Worm (Caenorhabditis elegans) whole organism, L2 larva: ENCODE data around the gene clc-32.

Experiments
- C34F6.9 ChIP-seq: fragments of 150-350 bp; optimal IDR thresholded peaks from 2 replicates; lab custom pipeline; 2014; ENCODE audit warnings: missing biosample characterization, missing genetic modification characterization
- Y55F3AM.14 ChIP-seq: fragments of 200-800 bp; sonication (Bioruptor generic); optimal IDR thresholded peaks from 2 replicates; lab custom pipeline; 2018; ENCODE audit warnings: mild to moderate bottlenecking, missing genetic modification characterization, missing compliant biosample characterization
- ZK546.5 ChIP-seq: sonication (generic microtip); optimal IDR thresholded peaks from 2 replicates; lab custom pipeline; 2017; ENCODE audit warnings: missing biosample characterization, missing genetic modification characterization
- blmp-1 ChIP-seq: sonication (generic microtip); optimal IDR thresholded peaks from 2 replicates; lab custom pipeline; 2017; ENCODE audit warnings: missing genetic modification characterization, mild to moderate bottlenecking, missing compliant biosample characterization, antibody characterized with exemption, moderate library complexity; ENCODE audit not compliant: insufficient read depth
- ceh-16 ChIP-seq: fragments of 150-350 bp; optimal IDR thresholded peaks from 2 replicates; lab custom pipeline; 2014; ENCODE audit warnings: missing biosample characterization, missing genetic modification characterization
- dmd-4 ChIP-seq: sonication (generic microtip); optimal IDR thresholded peaks from 2 replicates; lab custom pipeline; 2017; ENCODE audit warnings: missing biosample characterization, missing genetic modification characterization
- egl-27 ChIP-seq: sonication (generic microtip); optimal IDR thresholded peaks from 3 replicates; lab custom pipeline; 2017; ENCODE audit warnings: missing biosample characterization, missing genetic modification reagents, missing genetic modification characterization
- elt-1 ChIP-seq: fragments of 150-350 bp; optimal IDR thresholded peaks from 2 replicates; lab custom pipeline; 2014; ENCODE audit warnings: missing biosample characterization, missing genetic modification characterization
- elt-3 ChIP-seq: sonication (generic microtip); optimal IDR thresholded peaks from 2 replicates; lab custom pipeline; 2017; ENCODE audit warnings: missing biosample characterization, missing genetic modification characterization
- fos-1 ChIP-seq: fragments of 150-350 bp; optimal IDR thresholded peaks from 2 replicates; lab custom pipeline; 2014; ENCODE audit warnings: missing biosample characterization, missing genetic modification characterization
- gmeb-1 ChIP-seq: fragments of 150-350 bp; optimal IDR thresholded peaks from 2 replicates; lab custom pipeline; 2014; ENCODE audit warnings: missing biosample characterization, missing genetic modification characterization
- lin-11 ChIP-seq: fragments of 150-350 bp; sonication (generic microtip); optimal IDR thresholded peaks from 2 replicates; lab custom pipeline; 2014; ENCODE audit warnings: missing biosample characterization, missing genetic modification characterization, inconsistent platforms, mixed read lengths
- lsy-2 ChIP-seq, 2 experiments: fragments of 150-350 bp in 1 of 2; sonication (generic microtip) in 1 of 2; optimal IDR thresholded peaks; 2 replicates each; lab custom pipeline; 2014 to 2017; ENCODE audit warnings: missing biosample characterization in 2 of 2, missing genetic modification characterization in 2 of 2
- mab-5 ChIP-seq: fragments of 150-350 bp; optimal IDR thresholded peaks from 2 replicates; lab custom pipeline; 2014; ENCODE audit warnings: missing biosample characterization, missing genetic modification characterization
- mbf-1 ChIP-seq: sonication (generic microtip); optimal IDR thresholded peaks from 2 replicates; lab custom pipeline; 2017; ENCODE audit warnings: missing biosample characterization, missing genetic modification characterization
- mdl-1 ChIP-seq, 2 experiments: fragments of 150-350 bp in 1 of 2; sonication (generic microtip) in 1 of 2; optimal IDR thresholded peaks; 2 replicates each; lab custom pipeline; 2017; ENCODE audit warnings: missing biosample characterization in 2 of 2, missing genetic modification characterization in 2 of 2
- nhr-10 ChIP-seq: sonication (generic microtip); optimal IDR thresholded peaks from 2 replicates; lab custom pipeline; 2017; ENCODE audit warnings: missing biosample characterization, missing genetic modification characterization
- nhr-11 ChIP-seq: fragments of 150-350 bp; optimal IDR thresholded peaks from 2 replicates; lab custom pipeline; 2014; ENCODE audit warnings: missing biosample characterization, missing genetic modification characterization
- nhr-129 ChIP-seq: fragments of 150-350 bp; optimal IDR thresholded peaks from 2 replicates; lab custom pipeline; 2014; ENCODE audit warnings: missing biosample characterization, missing genetic modification characterization
- nhr-21 ChIP-seq: fragments of 150-350 bp; optimal IDR thresholded peaks from 2 replicates; lab custom pipeline; 2014; ENCODE audit warnings: missing biosample characterization, missing genetic modification characterization
- nhr-77 ChIP-seq: fragments of 150-350 bp; optimal IDR thresholded peaks from 2 replicates; lab custom pipeline; 2014; ENCODE audit warnings: missing biosample characterization, missing genetic modification characterization
- skn-1 ChIP-seq: sonication (generic microtip); optimal IDR thresholded peaks from 2 replicates; lab custom pipeline; 2017; ENCODE audit warnings: missing biosample characterization, missing genetic modification characterization
- sma-3 ChIP-seq: sonication (generic microtip); optimal IDR thresholded peaks from 2 replicates; lab custom pipeline; 2016; ENCODE audit warnings: missing genetic modification reagents, missing genetic modification characterization, missing compliant biosample characterization
- sma-9 ChIP-seq, 2 experiments: fragments of 150-350 bp in 1 of 2; sonication (generic microtip) in 1 of 2; optimal IDR thresholded peaks; 2 replicates each; lab custom pipeline; 2014 to 2016; ENCODE audit warnings: missing genetic modification characterization in 2 of 2, mild to moderate bottlenecking in 1 of 2, missing biosample characterization in 1 of 2, missing compliant biosample characterization in 1 of 2, missing genetic modification reagents in 1 of 2, moderate library complexity in 1 of 2
- snpc-4 ChIP-seq: fragments of 150-350 bp; optimal IDR thresholded peaks from 2 replicates; lab custom pipeline; 2014; ENCODE audit warnings: missing biosample characterization, missing genetic modification characterization
- unc-39 ChIP-seq: fragments of 150-350 bp; optimal IDR thresholded peaks from 2 replicates; lab custom pipeline; 2014; ENCODE audit warnings: missing biosample characterization, missing genetic modification characterization
- unc-55 ChIP-seq: fragments of 150-350 bp; sonication (generic microtip); optimal IDR thresholded peaks from 3 replicates; lab custom pipeline; 2014; ENCODE audit warnings: missing biosample characterization, missing genetic modification reagents, missing genetic modification characterization
- unc-62 ChIP-seq: fragments of 150-350 bp; optimal IDR thresholded peaks from 2 replicates; lab custom pipeline; 2014; ENCODE audit warnings: missing biosample characterization, missing genetic modification reagents, missing genetic modification characterization
- ztf-4 ChIP-seq: fragments of 150-350 bp; optimal IDR thresholded peaks from 2 replicates; lab custom pipeline; 2014; ENCODE audit warnings: missing biosample characterization, missing genetic modification characterization

clc-32 gene

ce11 chrV:16158391-16158790, 17.4 kb upstream of the clc-32 start, which contains the start of gene str-99:
Gene str-99, minus strand, starts transcription at chrV:16158491.
- no peak for TF ChIP-seq nhr-11
- TF ChIP-seq Y55F3AM.14 (GFP tag; lab: Kevin White, UChicago), result no peak
- no peak for TF ChIP-seq nhr-21 (tag; lab: Kevin White, UChicago)
- TF ChIP-seq ceh-16, result no peak
- TF ChIP-seq, all 48 proteins: peak for 0

- no peak for TF ChIP-seq nhr-11
- TF ChIP-seq, all 48 proteins: peak for 0
Observed at ce11 chrV:16155111-16155510, 14.1 kb upstream of the clc-32 start, which contains the start of gene str-97. Gene str-97, minus strand, starts transcription at chrV:16155211.

DNA sequence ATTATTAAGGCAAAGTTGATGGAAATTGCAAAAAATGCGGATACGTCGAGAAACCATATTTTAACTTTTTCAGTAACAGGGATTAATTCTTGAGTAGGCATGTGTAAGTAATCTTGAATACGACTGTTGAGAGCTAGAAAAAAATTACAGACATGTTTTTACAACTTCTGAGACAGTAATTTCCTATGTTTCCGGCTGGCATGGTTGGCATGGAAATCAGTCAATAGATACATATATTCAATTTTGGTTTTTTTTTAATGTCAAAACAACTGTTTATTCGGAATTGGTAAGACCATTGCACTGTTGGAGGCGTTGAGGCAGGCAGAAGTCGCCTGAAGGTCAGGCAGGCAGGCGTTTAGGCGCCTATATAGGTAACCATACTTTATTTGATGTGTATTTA, 12.4 kb upstream of the clc-32 start, which contains the start of gene str-254:
Gene str-254, minus strand, starts transcription at position 101 of the 400 bp plus-strand sequence.
- no peak for TF ChIP-seq gmeb-1
- no peak for TF ChIP-seq ZK546.5 (tag; lab: Kevin White, UChicago)
- no peak for TF ChIP-seq nhr-10
- no peak for TF ChIP-seq blmp-1 (tag; lab: Kevin White, UChicago)
- TF ChIP-seq Y55F3AM.14 (GFP tag; lab: Kevin White, UChicago), result no peak
- no peak for TF ChIP-seq mdl-1 (tag; optimal IDR thresholded peaks at IDR 0.05; lab: Kevin White, UChicago)
- no peak for TF ChIP-seq unc-55 (GFP tag; lab: Kevin White, UChicago)
- no peak for TF ChIP-seq dmd-4 (tag; lab: Kevin White, UChicago)
- no peak for TF ChIP-seq C34F6.9 (tag; lab: Kevin White, UChicago)
- TF ChIP-seq lsy-2 (tag; optimal IDR thresholded peaks at IDR 0.05; lab: Kevin White, UChicago), result no peak
- TF ChIP-seq ztf-4 (tag; lab: Kevin White, UChicago), result no peak
- TF ChIP-seq, all 48 proteins: peak for 0

- no peak for TF ChIP-seq nhr-11
- TF ChIP-seq snpc-4 (tag; lab: Kevin White, UChicago), result no peak
- no peak for TF ChIP-seq ztf-4 (tag; lab: Kevin White, UChicago)
- TF ChIP-seq lin-11 (tag; lab: Kevin White, UChicago), result no peak
- TF ChIP-seq unc-39 (tag; lab: Kevin White, UChicago), result no peak
- no peak for TF ChIP-seq egl-27 (tag; lab: Kevin White, UChicago)
- no peak for TF ChIP-seq nhr-129 (tag; lab: Kevin White, UChicago)
- no peak for TF ChIP-seq mbf-1 (tag; lab: Kevin White, UChicago)
- TF ChIP-seq fos-1 (tag; lab: Kevin White, UChicago), result no peak
- TF ChIP-seq ZK546.5 (tag; lab: Kevin White, UChicago), result no peak
- no peak for TF ChIP-seq elt-1 (tag; lab: Kevin White, UChicago)
Observed at ce11 chrV:16148805-16149204, 7.8 kb upstream of the clc-32 start, which contains the start of gene F10A3.4. Gene F10A3.4, plus strand, starts transcription at chrV:16149105.

DNA sequence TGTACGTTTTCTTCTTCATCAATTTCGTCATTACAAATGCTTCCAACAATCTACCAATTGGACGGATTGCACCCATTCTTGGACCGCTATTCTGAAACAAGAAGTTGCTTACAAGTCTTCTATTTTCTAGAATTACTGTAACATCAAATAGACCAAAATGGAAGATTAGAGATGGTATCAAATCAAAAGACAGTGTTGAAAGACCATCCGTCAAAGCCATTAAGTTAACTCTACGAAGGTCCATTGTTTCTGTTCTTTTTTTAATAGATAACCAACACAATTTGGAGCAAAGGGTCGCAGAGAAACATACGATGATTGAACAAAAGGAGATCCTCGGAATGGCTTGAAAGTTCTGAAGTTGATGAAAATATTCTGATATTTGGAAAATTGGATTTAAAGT, 4.0 kb upstream of the clc-32 start:
- TF ChIP-seq fos-1 (tag; lab: Kevin White, UChicago) (no peak), sma-3 (GFP tag; lab: Kevin White, UChicago) (no peak), unc-55 (GFP tag; lab: Kevin White, UChicago) (no peak), Y55F3AM.14 (GFP tag; lab: Kevin White, UChicago) (no peak), skn-1 (no peak)

ce11 chrV:16143066-16143581, 2.2 kb upstream of the clc-32 start, which contains the start of gene fbxa-88:
Gene fbxa-88, minus strand, starts transcription at chrV:16143116.
- TF ChIP-seq fos-1 (tag; lab: Kevin White, UChicago) (peak; percentile 77), unc-62 (GFP tag; lab: Kevin White, UChicago) (no peak), elt-3 (tag; lab: Kevin White, UChicago) (no peak), sma-9 (GFP tag; optimal IDR thresholded peaks at IDR 0.05; lab: Kevin White, UChicago) (peak; percentile 17), sma-9 (tag; optimal IDR thresholded peaks at IDR 0.05; lab: Kevin White, UChicago) (no peak)

ce11 chrV:16142371-16142770, 1.4 kb upstream of the clc-32 start, which contains the start of gene fbxa-18:
Gene fbxa-18, plus strand, starts transcription at chrV:16142671.
- no peak for TF ChIP-seq unc-55 (GFP tag; lab: Kevin White, UChicago)
- no peak for TF ChIP-seq nhr-77 (tag; lab: Kevin White, UChicago)
- no peak for TF ChIP-seq mab-5 (tag; lab: Kevin White, UChicago)
